Fruit fly (Drosophila melanogaster): Measurements from ENCODE around the gene Gr8a.

Gene Gr8a

DNA sequence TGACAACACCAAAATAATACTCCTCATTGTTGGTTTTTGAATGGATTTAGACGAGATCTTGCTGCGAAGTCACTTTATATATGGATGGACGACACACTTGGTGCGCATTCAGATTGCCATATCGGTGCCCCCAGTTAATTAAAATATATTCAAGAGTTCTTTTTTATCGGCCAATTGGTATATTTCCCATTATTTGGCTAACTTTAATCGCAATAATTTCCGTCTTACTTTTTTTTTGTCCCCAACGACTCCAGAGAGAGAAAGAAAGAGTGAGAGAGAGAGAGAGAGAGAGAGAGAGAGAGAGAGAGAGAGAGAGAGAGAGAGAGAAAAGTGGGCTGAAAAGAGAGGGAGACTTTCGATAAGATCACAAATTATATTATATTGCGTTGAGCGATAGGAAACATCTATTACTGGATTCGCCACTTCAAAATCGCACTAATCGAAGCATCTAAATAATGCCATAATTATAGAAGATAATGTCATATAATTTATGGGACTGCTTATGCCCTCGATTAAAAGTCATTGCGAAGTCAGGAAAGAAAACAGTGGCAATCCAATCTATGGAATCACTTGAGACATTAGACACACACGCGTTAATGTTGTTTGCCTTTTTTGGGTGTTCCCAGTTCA, 36.3 kb upstream of the Gr8a start, which contains the start of gene CG12115:
CG12115 (minus strand) TSS at position 51 of the 630 bp plus-strand sequence.
- no peak for TF ChIP-seq tgo (GFP tag; IDR thresholded peaks at IDR 0.05)
- TF ChIP-seq sens (GFP tag) = peak; percentile 32
- peak in 1 of 2 experiments; percentile 80 for TF ChIP-seq Trl (optimal IDR thresholded peaks at IDR 0.05)
- TF ChIP-seq Trl (GFP tag; optimal IDR thresholded peaks at IDR 0.05) = no peak
- TF ChIP-seq CG15514 (GFP tag; optimal IDR thresholded peaks at IDR 0.05) = peak; percentile 2
- no peak for TF ChIP-seq sna (GFP tag; IDR thresholded peaks at IDR 0.05; ENCODE audit: partially characterized antibody)
- peak; percentile 92 for TF ChIP-seq exex (tag; optimal IDR thresholded peaks at IDR 0.05)

- TF ChIP-seq pho (GFP tag; optimal IDR thresholded peaks at IDR 0.05) (no peak), CG15601 (tag; optimal IDR thresholded peaks at IDR 0.05) (no peak), ash1 (GFP tag; optimal IDR thresholded peaks at IDR 0.05) (no peak), CG1603 (tag; optimal IDR thresholded peaks at IDR 0.05) (no peak), CG6683 (GFP tag; optimal IDR thresholded peaks at IDR 0.05) (no peak), pfk (GFP tag; optimal IDR thresholded peaks at IDR 0.05) (no peak), CG12769 (tag; optimal IDR thresholded peaks at IDR 0.05) (no peak)
Measured at dm6 chrX:9191357-9191756, 35.6 kb upstream of the Gr8a start, which contains the start of gene CG12057. Gene CG12057 (plus strand): TSS chrX:9191657.

dm6 chrX:9192429-9192828, 34.5 kb upstream of the Gr8a start, which contains the start of gene CG12056:
Gene CG12056 (plus strand): TSS chrX:9192669.
- TF ChIP-seq CG4730 (GFP tag; IDR thresholded peaks at IDR 0.05) (no peak), Doc3 (GFP tag; IDR thresholded peaks at IDR 0.05; ENCODE audit: partially characterized antibody) (no peak), hkb (optimal IDR thresholded peaks at IDR 0.05) (no peak), hkb (GFP tag; IDR thresholded peaks at IDR 0.05) (no peak), ATbp (GFP tag; optimal IDR thresholded peaks at IDR 0.05) (no peak), CG18011 (GFP tag; optimal IDR thresholded peaks at IDR 0.05) (no peak), Dp (GFP tag; optimal IDR thresholded peaks at IDR 0.05) (peak; percentile 56), CG11504 (tag; optimal IDR thresholded peaks at IDR 0.05) (no peak), Sox100B (GFP tag; optimal IDR thresholded peaks at IDR 0.05) (no peak), Lim3 (GFP tag; IDR thresholded peaks at IDR 0.05) (no peak), yki (optimal IDR thresholded peaks at IDR 0.05) (no peak), MBD-R2 (GFP tag; IDR thresholded peaks at IDR 0.05) (peak; percentile 55), kay (GFP tag; optimal IDR thresholded peaks at IDR 0.05) (no peak), E2f2 (GFP tag; IDR thresholded peaks at IDR 0.05) (peak; percentile 61), CG15514 (GFP tag; optimal IDR thresholded peaks at IDR 0.05) (peak; percentile 98), Bteb2 (GFP tag; optimal IDR thresholded peaks at IDR 0.05) (no peak), seq (GFP tag; IDR thresholded peaks at IDR 0.05) (no peak), grau (tag; optimal IDR thresholded peaks at IDR 0.05) (peak; percentile 22), MESR4 (GFP tag; optimal IDR thresholded peaks at IDR 0.05) (peak; percentile 31), CG17186 (GFP tag; optimal IDR thresholded peaks at IDR 0.05) (peak; percentile 91), ranshi (GFP tag; IDR thresholded peaks at IDR 0.05) (peak; percentile 57; the same call in 1 of the 2 replicates), NfI (GFP tag; optimal IDR thresholded peaks at IDR 0.05) (no peak), bcd (GFP tag; optimal IDR thresholded peaks at IDR 0.05) (no peak), tll (GFP tag; optimal IDR thresholded peaks at IDR 0.05) (no peak), Ets65A (GFP tag) (peak; percentile 20), Scr (GFP tag; IDR thresholded peaks at IDR 0.05; ENCODE audit: partially characterized antibody) (no peak), pzg (GFP tag; optimal IDR thresholded peaks at IDR 0.05) (peak; percentile 23), lbe (GFP tag; optimal IDR thresholded peaks at IDR 0.05) (no peak), HLH4C (GFP tag; IDR thresholded peaks at IDR 0.05; ENCODE audit: partially characterized antibody) (no peak), Hsf (GFP tag; optimal IDR thresholded peaks at IDR 0.05) (no peak), CG11695 (GFP tag; IDR thresholded peaks at IDR 0.05) (no peak), CG11696 (GFP tag; IDR thresholded peaks at IDR 0.05) (no peak), Myb (GFP tag; optimal IDR thresholded peaks at IDR 0.05) (peak; percentile 62), row (GFP tag; IDR thresholded peaks at IDR 0.05) (peak; percentile 12; the same call in 1 of the 3 replicates)

Measured in whole organism, embryonic.